Fruit fly (Drosophila melanogaster) whole organism, wandering third instar larva: Measurements from ENCODE around the gene CG14543.

Experiments used
- Abd-B ChIP-seq: fragments of >200 bp; optimal IDR thresholded peaks from 2 replicates; lab custom pipeline; 2017; ENCODE audit warnings: missing biosample characterization, missing genetic modification characterization
- CG32264 ChIP-seq: fragments of 200-800 bp; sonication (Bioruptor generic); optimal IDR thresholded peaks from 2 replicates; lab custom pipeline; 2016; ENCODE audit warnings: missing biosample characterization, missing genetic modification characterization
- CG9705 ChIP-seq: fragments of 200-800 bp; sonication (Bioruptor generic); optimal IDR thresholded peaks from 2 replicates; lab custom pipeline; 2018; ENCODE audit warnings: missing biosample characterization, mild to moderate bottlenecking, missing genetic modification characterization
- CrebA ChIP-seq: fragments of 200-800 bp; sonication (Bioruptor generic); optimal IDR thresholded peaks from 2 replicates; lab custom pipeline; 2016; ENCODE audit warnings: missing biosample characterization, mild to moderate bottlenecking, missing genetic modification characterization, borderline replicate concordance
- Dfd ChIP-seq: fragments of >200 bp; optimal IDR thresholded peaks from 2 replicates; lab custom pipeline; 2017; ENCODE audit warnings: missing biosample characterization, missing genetic modification characterization
- GATAd ChIP-seq: sonication (Bioruptor generic); optimal IDR thresholded peaks from 2 replicates; lab custom pipeline; 2016; ENCODE audit warnings: missing biosample characterization, missing genetic modification characterization
- HLH106 ChIP-seq: fragments of 200-800 bp; optimal IDR thresholded peaks from 3 replicates; lab custom pipeline; 2019; ENCODE audit warnings: missing biosample characterization, mild to moderate bottlenecking, missing genetic modification characterization, moderate library complexity
- Hnf4 ChIP-seq: fragments of 200-800 bp; sonication (Bioruptor generic); optimal IDR thresholded peaks from 2 replicates; lab custom pipeline; 2016; ENCODE audit warnings: missing biosample characterization, mild to moderate bottlenecking, missing genetic modification characterization
- Hr78 ChIP-seq: fragments of >200 bp; optimal IDR thresholded peaks from 2 replicates; lab custom pipeline; 2017; ENCODE audit warnings: missing biosample characterization, missing genetic modification characterization
- Hr83 ChIP-seq: fragments of 200-300 bp; sonication (Bioruptor generic); optimal IDR thresholded peaks from 2 replicates; lab custom pipeline; 2016; ENCODE audit warnings: missing biosample characterization, mild to moderate bottlenecking, missing genetic modification characterization, moderate library complexity; ENCODE audit not compliant: poor library complexity, severe bottlenecking
- Jra ChIP-seq: sonication (Bioruptor generic); optimal IDR thresholded peaks from 2 replicates; lab custom pipeline; 2016; ENCODE audit warnings: missing biosample characterization, missing genetic modification characterization
- Mio ChIP-seq: sonication (Bioruptor generic); optimal IDR thresholded peaks from 2 replicates; lab custom pipeline; 2016; ENCODE audit warnings: missing biosample characterization, missing genetic modification characterization
- Myc ChIP-seq: fragments of >200 bp; optimal IDR thresholded peaks from 2 replicates; lab custom pipeline; 2017
- N ChIP-seq: fragments of >200 bp; optimal IDR thresholded peaks from 2 replicates; lab custom pipeline; 2018; ENCODE audit warnings: missing biosample characterization, missing external identifiers, missing genetic modification characterization
- OdsH ChIP-seq: fragments of 200-800 bp; sonication (Bioruptor generic); optimal IDR thresholded peaks from 2 replicates; lab custom pipeline; 2016; ENCODE audit warnings: missing biosample characterization, mild to moderate bottlenecking, missing genetic modification characterization
- Rel ChIP-seq, 2 experiments: fragments of 200-800 bp; sonication (Bioruptor generic) in 1 of 2; optimal IDR thresholded peaks; 2 replicates in 1 of 2; 3 replicates in 1 of 2; lab custom pipeline; 2016 to 2019; ENCODE audit warnings: mild to moderate bottlenecking in 2 of 2, missing biosample characterization in 2 of 2, missing genetic modification characterization in 2 of 2, moderate library complexity in 1 of 2
- Sp1 ChIP-seq: fragments of 200-800 bp; sonication (Bioruptor generic); optimal IDR thresholded peaks from 3 replicates; lab custom pipeline; 2019; ENCODE audit warnings: missing biosample characterization, mild to moderate bottlenecking, missing genetic modification characterization, moderate library complexity
- Vsx2 ChIP-seq: fragments of 200-300, 225-300 bp; sonication (Bioruptor generic); optimal IDR thresholded peaks from 2 replicates; lab custom pipeline; 2018; ENCODE audit warnings: missing biosample characterization, missing genetic modification characterization; ENCODE audit not compliant: partially characterized antibody
- br ChIP-seq: fragments of 200-800 bp; sonication (Bioruptor generic); optimal IDR thresholded peaks from 2 replicates; lab custom pipeline; 2016; ENCODE audit warnings: missing biosample characterization, missing genetic modification characterization
- brk ChIP-seq: fragments of 200-800 bp; sonication (Bioruptor generic); optimal IDR thresholded peaks from 2 replicates; lab custom pipeline; 2016; ENCODE audit warnings: missing biosample characterization, mild to moderate bottlenecking, missing genetic modification characterization
- dl ChIP-seq, 2 experiments: fragments of 175-275, 200-275 bp in 1 of 2; fragments of 200-275 bp in 1 of 2; sonication (Bioruptor generic); optimal IDR thresholded peaks; lab custom pipeline; 2018; ENCODE audit warnings: mild to moderate bottlenecking in 2 of 2, missing biosample characterization in 2 of 2, missing genetic modification characterization in 2 of 2, moderate library complexity in 2 of 2; ENCODE audit not compliant: partially characterized antibody in 2 of 2, insufficient read depth in 1 of 2
- dmrt93B ChIP-seq: fragments of 200-800 bp; sonication (Bioruptor generic); optimal IDR thresholded peaks from 2 replicates; lab custom pipeline; 2018; ENCODE audit warnings: missing biosample characterization, mild to moderate bottlenecking, missing genetic modification characterization
- dsf ChIP-seq: sonication (Bioruptor generic); optimal IDR thresholded peaks from 2 replicates; lab custom pipeline; 2016; ENCODE audit warnings: missing biosample characterization, missing genetic modification characterization, borderline replicate concordance
- ey ChIP-seq: fragments of 200-800 bp; sonication (Bioruptor generic); optimal IDR thresholded peaks from 2 replicates; lab custom pipeline; 2016; ENCODE audit warnings: missing biosample characterization, missing genetic modification characterization
- foxo ChIP-seq, 2 experiments: fragments of 200-800 bp; sonication (Bioruptor generic); optimal IDR thresholded peaks; 2 replicates in 1 of 2; 3 replicates in 1 of 2; lab custom pipeline; 2016 to 2017; ENCODE audit warnings: missing biosample characterization in 2 of 2, missing genetic modification characterization in 2 of 2
- fru ChIP-seq: fragments of 200-800 bp; sonication (Bioruptor generic); optimal IDR thresholded peaks from 3 replicates; lab custom pipeline; 2016; ENCODE audit warnings: missing biosample characterization, mild to moderate bottlenecking, missing genetic modification characterization
- h ChIP-seq: fragments of 200-800 bp; sonication (Bioruptor generic); optimal IDR thresholded peaks from 3 replicates; lab custom pipeline; 2016; ENCODE audit warnings: missing biosample characterization, mild to moderate bottlenecking, missing genetic modification characterization
- jim ChIP-seq: fragments of 175-275, 200-325 bp; sonication (Bioruptor generic); optimal IDR thresholded peaks from 2 replicates; lab custom pipeline; 2016; ENCODE audit warnings: missing biosample characterization, mild to moderate bottlenecking, missing genetic modification characterization
- lola ChIP-seq: fragments of >200 bp; optimal IDR thresholded peaks from 2 replicates; lab custom pipeline; 2017; ENCODE audit warnings: missing biosample characterization, missing genetic modification characterization
- pan ChIP-seq: fragments of >200 bp; optimal IDR thresholded peaks from 2 replicates; lab custom pipeline; 2017
- psq ChIP-seq: fragments of 200-800 bp; sonication (Bioruptor generic); optimal IDR thresholded peaks from 3 replicates; lab custom pipeline; 2017; ENCODE audit warnings: missing biosample characterization, mild to moderate bottlenecking, missing genetic modification characterization, moderate library complexity
- rgr ChIP-seq: fragments of 200-800 bp; sonication (Bioruptor generic); optimal IDR thresholded peaks from 3 replicates; lab custom pipeline; 2016; ENCODE audit warnings: missing biosample characterization, mild to moderate bottlenecking, missing genetic modification characterization
- sage ChIP-seq: fragments of 200-800 bp; sonication (Bioruptor generic); optimal IDR thresholded peaks from 2 replicates; lab custom pipeline; 2016; ENCODE audit warnings: missing biosample characterization, mild to moderate bottlenecking, missing genetic modification characterization
- sv ChIP-seq: fragments of 200-800 bp; sonication (Bioruptor generic); optimal IDR thresholded peaks from 3 replicates; lab custom pipeline; 2016; ENCODE audit warnings: missing biosample characterization, missing genetic modification characterization
- tai ChIP-seq: sonication (Bioruptor generic); optimal IDR thresholded peaks from 2 replicates; lab custom pipeline; 2016; ENCODE audit warnings: missing biosample characterization, missing genetic modification characterization
- usp ChIP-seq: fragments of >200 bp; optimal IDR thresholded peaks from 2 replicates; lab custom pipeline; 2017; ENCODE audit warnings: missing biosample characterization, missing genetic modification characterization
- woc ChIP-seq: sonication (Bioruptor generic); optimal IDR thresholded peaks from 2 replicates; lab custom pipeline; 2016; ENCODE audit warnings: missing biosample characterization, mild to moderate bottlenecking, missing genetic modification characterization

The CG14543 gene

dm6 chr3R:26062911-26063310 is 6.5 kb downstream of the CG14543 start, which contains the start of gene CG14551:
CG14551 (minus strand) TSS chr3R:26063011.
- TF ChIP-seq Jra (no peak), rgr (GFP tag; lab: Kevin White, UChicago) (no peak), Hnf4 (no peak), tai (GFP tag; lab: Kevin White, UChicago) (no peak), sv (GFP tag; lab: Kevin White, UChicago) (no peak), br (GFP tag; lab: Kevin White, UChicago) (no peak), pan (lab: Kevin White, UChicago) (no peak), ey (GFP tag; lab: Kevin White, UChicago) (no peak)

dm6 chr3R:26064708-26065107 is 8.3 kb downstream of the CG14543 start:
- no peak for TF ChIP-seq psq (GFP tag; lab: Kevin White, UChicago)
- TF ChIP-seq usp (GFP tag; lab: Kevin White, UChicago) = no peak
- TF ChIP-seq CG32264 (GFP tag; lab: Kevin White, UChicago) = no peak
- no peak for TF ChIP-seq Hnf4
- TF ChIP-seq h (GFP tag; lab: Kevin White, UChicago) = no peak
- no peak for TF ChIP-seq Myc (lab: Kevin White, UChicago)
- TF ChIP-seq foxo (GFP tag; optimal IDR thresholded peaks at IDR 0.05; lab: Kevin White, UChicago) = no peak
- no peak for TF ChIP-seq GATAd
- no peak for TF ChIP-seq Jra
- no peak for TF ChIP-seq pan (lab: Kevin White, UChicago)
- TF ChIP-seq lola = no peak
- no peak for TF ChIP-seq Rel (GFP tag; optimal IDR thresholded peaks at IDR 0.05; lab: Kevin White, UChicago)
- no peak for TF ChIP-seq Rel (tag; optimal IDR thresholded peaks at IDR 0.05; lab: Kevin White, UChicago)
- no peak for TF ChIP-seq fru (GFP tag; lab: Kevin White, UChicago)
- TF ChIP-seq dsf (GFP tag; lab: Kevin White, UChicago) = no peak
- no peak for TF ChIP-seq OdsH (GFP tag; lab: Kevin White, UChicago)
- no peak for TF ChIP-seq N (GFP tag; lab: Kevin White, UChicago)

- TF ChIP-seq rgr (GFP tag; lab: Kevin White, UChicago) (peak; percentile 33), HLH106 (tag; lab: Kevin White, UChicago) (peak; percentile 30), psq (GFP tag; lab: Kevin White, UChicago) (peak; percentile 29), Hnf4 (no peak), woc (peak; percentile 16), pan (lab: Kevin White, UChicago) (no peak), lola (no peak), Myc (lab: Kevin White, UChicago) (no peak), dsf (GFP tag; lab: Kevin White, UChicago) (no peak), foxo (GFP tag; optimal IDR thresholded peaks at IDR 0.05; lab: Kevin White, UChicago) (peak in 1 of 2 experiments; percentile 25), Rel (GFP tag; optimal IDR thresholded peaks at IDR 0.05; lab: Kevin White, UChicago) (no peak), Rel (tag; optimal IDR thresholded peaks at IDR 0.05; lab: Kevin White, UChicago) (no peak), fru (GFP tag; lab: Kevin White, UChicago) (peak; percentile 9), GATAd (no peak), Hr78 (no peak), Vsx2 (GFP tag; lab: Kevin White, UChicago) (no peak), CG9705 (no peak), Sp1 (peak; percentile 23), brk (GFP tag; lab: Kevin White, UChicago) (no peak), h (GFP tag; lab: Kevin White, UChicago) (peak; percentile 35), CG32264 (GFP tag; lab: Kevin White, UChicago) (no peak), sv (GFP tag; lab: Kevin White, UChicago) (no peak)
- TF ChIP-seq, all 38 proteins: peak for 8
Measured at dm6 chr3R:26068135-26068534, 11.7 kb downstream of the CG14543 start.

- TF ChIP-seq fru (GFP tag; lab: Kevin White, UChicago) (peak; percentile 79), Hnf4 (peak; percentile 58), ey (GFP tag; lab: Kevin White, UChicago) (peak; percentile 73), pan (lab: Kevin White, UChicago) (no peak), HLH106 (tag; lab: Kevin White, UChicago) (peak; percentile 68), Myc (lab: Kevin White, UChicago) (no peak), OdsH (GFP tag; lab: Kevin White, UChicago) (peak; percentile 72), Mio (GFP tag; lab: Kevin White, UChicago) (no peak), brk (GFP tag; lab: Kevin White, UChicago) (no peak), dmrt93B (GFP tag; lab: Kevin White, UChicago) (peak; percentile 36), jim (no peak), CG9705 (no peak), lola (no peak), usp (GFP tag; lab: Kevin White, UChicago) (no peak), Hr83 (GFP tag; lab: Kevin White, UChicago) (no peak), br (GFP tag; lab: Kevin White, UChicago) (peak; percentile 77), dsf (GFP tag; lab: Kevin White, UChicago) (no peak), Hr78 (no peak), rgr (GFP tag; lab: Kevin White, UChicago) (peak; percentile 73), foxo (GFP tag; optimal IDR thresholded peaks at IDR 0.05; lab: Kevin White, UChicago) (peak in 1 of 2 experiments; percentile 87), N (GFP tag; lab: Kevin White, UChicago) (no peak), dl (GFP tag; optimal IDR thresholded peaks at IDR 0.05; lab: Kevin White, UChicago; ENCODE audit: insufficient read depth in 1 of 2, partially characterized antibody in 2 of 2) (no peak), Dfd (GFP tag; lab: Kevin White, UChicago) (no peak), Jra (peak; percentile 3), sv (GFP tag; lab: Kevin White, UChicago) (no peak), woc (peak; percentile 71), Vsx2 (GFP tag; lab: Kevin White, UChicago) (no peak), Rel (GFP tag; optimal IDR thresholded peaks at IDR 0.05; lab: Kevin White, UChicago) (no peak), Rel (tag; optimal IDR thresholded peaks at IDR 0.05; lab: Kevin White, UChicago) (no peak), Abd-B (GFP tag; lab: Kevin White, UChicago) (no peak), h (GFP tag; lab: Kevin White, UChicago) (peak; percentile 81), CG32264 (GFP tag; lab: Kevin White, UChicago) (no peak), CrebA (GFP tag; lab: Kevin White, UChicago) (no peak), sage (GFP tag; lab: Kevin White, UChicago) (peak; percentile 58), psq (GFP tag; lab: Kevin White, UChicago) (peak; percentile 56)
Measured at dm6 chr3R:26072477-26072876, 16.0 kb downstream of the CG14543 start.
